Worm (Caenorhabditis elegans) whole organism, mixed stage, embryonic: Measurements from ENCODE around the gene C17H11.4.

Experiments used
- elt-1 ChIP-seq: sonication (generic microtip); optimal IDR thresholded peaks from 2 replicates; lab custom pipeline; 2017; ENCODE audit warnings: missing genetic modification characterization, mild to moderate bottlenecking, missing compliant biosample characterization, antibody characterized with exemption, moderate library complexity, borderline replicate concordance; ENCODE audit not compliant: insufficient read depth
- flh-1 ChIP-seq: fragments of 200-800 bp; sonication (Bioruptor generic); optimal IDR thresholded peaks from 2 replicates; lab custom pipeline; 2018; ENCODE audit warnings: mild to moderate bottlenecking, missing genetic modification characterization, moderate library complexity, missing compliant biosample characterization
- hlh-1 ChIP-seq: fragments of 150-350 bp; optimal IDR thresholded peaks from 2 replicates; lab custom pipeline; 2014; ENCODE audit warnings: missing biosample characterization, missing genetic modification reagents, missing genetic modification characterization
- lin-13 ChIP-seq: fragments of 150-350 bp; optimal IDR thresholded peaks from 2 replicates; lab custom pipeline; 2014; ENCODE audit warnings: missing biosample characterization, missing genetic modification characterization
- lsy-2 ChIP-seq: fragments of 150-350 bp; optimal IDR thresholded peaks from 2 replicates; lab custom pipeline; 2014; ENCODE audit warnings: missing biosample characterization, missing genetic modification characterization
- mep-1 ChIP-seq: fragments of 150-350 bp; optimal IDR thresholded peaks from 2 replicates; lab custom pipeline; 2017; ENCODE audit warnings: missing biosample characterization, missing genetic modification reagents, missing genetic modification characterization, inconsistent platforms
- mls-2 ChIP-seq: sonication (generic microtip); optimal IDR thresholded peaks from 2 replicates; lab custom pipeline; 2016; ENCODE audit warnings: mild to moderate bottlenecking, missing genetic modification characterization, moderate library complexity, missing compliant biosample characterization
- nhr-12 ChIP-seq: fragments of 150-350 bp; optimal IDR thresholded peaks from 2 replicates; lab custom pipeline; 2014; ENCODE audit warnings: missing biosample characterization, missing genetic modification characterization
- nhr-237 ChIP-seq: fragments of 150-350 bp; optimal IDR thresholded peaks from 2 replicates; lab custom pipeline; 2014; ENCODE audit warnings: missing biosample characterization, missing genetic modification characterization
- pha-4 ChIP-seq: fragments of 150-350 bp; optimal IDR thresholded peaks from 2 replicates; lab custom pipeline; 2018; ENCODE audit warnings: missing biosample characterization, missing genetic modification reagents, missing genetic modification characterization
- snpc-4 ChIP-seq: fragments of 150-350 bp; optimal IDR thresholded peaks from 2 replicates; lab custom pipeline; 2014; ENCODE audit warnings: missing biosample characterization, missing genetic modification characterization
- unc-39 ChIP-seq: fragments of 150-350 bp; optimal IDR thresholded peaks from 2 replicates; lab custom pipeline; 2014; ENCODE audit warnings: missing biosample characterization, missing genetic modification characterization
- ztf-11 ChIP-seq: fragments of 150-350 bp; optimal IDR thresholded peaks from 2 replicates; lab custom pipeline; 2014; ENCODE audit warnings: missing biosample characterization, missing genetic modification characterization

ce11 chrX:8205919-8206318 lies 24.5 kb upstream of the C17H11.4 start:
- TF ChIP-seq pha-4 (tag; lab: Kevin White, UChicago) (no peak), nhr-12 (tag; lab: Kevin White, UChicago) (no peak), nhr-237 (no peak), snpc-4 (tag; lab: Kevin White, UChicago) (no peak), flh-1 (GFP tag; lab: Kevin White, UChicago) (no peak), mep-1 (tag; lab: Kevin White, UChicago) (peak; percentile 62), ztf-11 (tag; lab: Kevin White, UChicago) (no peak), lin-13 (tag; lab: Kevin White, UChicago) (peak; percentile 7), mls-2 (tag; lab: Kevin White, UChicago) (no peak), unc-39 (tag; lab: Kevin White, UChicago) (no peak), elt-1 (tag; lab: Kevin White, UChicago) (no peak), lsy-2 (peak; percentile 3), hlh-1 (tag; lab: Kevin White, UChicago) (peak; percentile 5)
